Worm (Caenorhabditis elegans) whole organism, early embryonic: ENCODE measurements around the gene C15C8.5.
A peak's percentile ranks its signal among the peaks of the same experiment; 100 is the strongest.

Experiments
- B0310.2 ChIP-seq: sonication (generic microtip); optimal IDR thresholded peaks from 2 replicates; lab custom pipeline; 2016; ENCODE audit warnings: mild to moderate bottlenecking, missing genetic modification characterization, missing compliant biosample characterization
- F13C5.2 ChIP-seq: sonication (generic microtip); optimal IDR thresholded peaks from 2 replicates; lab custom pipeline; 2017; ENCODE audit warnings: mild to moderate bottlenecking, missing genetic modification characterization, inconsistent platforms, missing compliant biosample characterization
- aly-1 ChIP-seq: sonication (generic microtip); optimal IDR thresholded peaks from 2 replicates; lab custom pipeline; 2016; ENCODE audit warnings: missing genetic modification characterization, missing compliant biosample characterization
- ama-1 ChIP-seq: fragments of 150-350 bp; optimal IDR thresholded peaks from 2 replicates; lab custom pipeline; 2014
- ceh-13 ChIP-seq: fragments of 200-800 bp; sonication (Bioruptor generic); optimal IDR thresholded peaks from 2 replicates; lab custom pipeline; 2018; ENCODE audit warnings: mild to moderate bottlenecking, missing genetic modification characterization, missing compliant biosample characterization
- ceh-36 ChIP-seq: sonication (generic microtip); optimal IDR thresholded peaks from 2 replicates; lab custom pipeline; 2016; ENCODE audit warnings: missing genetic modification characterization, inconsistent platforms, missing compliant biosample characterization
- ets-7 ChIP-seq: sonication (generic microtip); optimal IDR thresholded peaks from 2 replicates; lab custom pipeline; 2016; ENCODE audit warnings: missing genotype, missing genetic modification characterization, missing compliant biosample characterization
- flt-1 ChIP-seq: fragments of 200-800 bp; sonication (Bioruptor generic); IDR thresholded peaks from 2 replicates; pipeline ENCODE4 v1.3.6; 2022; ENCODE audit warnings: missing genetic modification characterization, missing compliant biosample characterization
- hmbx-1 ChIP-seq: sonication (generic microtip); optimal IDR thresholded peaks from 2 replicates; lab custom pipeline; 2016; ENCODE audit warnings: mild to moderate bottlenecking, missing genetic modification characterization, missing compliant biosample characterization
- hmg-4 ChIP-seq: fragments of 200-800 bp; sonication (Bioruptor generic); optimal IDR thresholded peaks from 2 replicates; lab custom pipeline; 2018; ENCODE audit warnings: mild to moderate bottlenecking, missing genetic modification characterization, missing compliant biosample characterization
- hnd-1 ChIP-seq: sonication (generic microtip); optimal IDR thresholded peaks from 2 replicates; lab custom pipeline; 2016; ENCODE audit warnings: missing genetic modification characterization, missing compliant biosample characterization
- pes-1 ChIP-seq: fragments of 200-800 bp; sonication (Bioruptor generic); IDR thresholded peaks from 2 replicates; pipeline ENCODE4 v1.3.6; 2022; ENCODE audit warnings: missing genetic modification reagents, missing genetic modification characterization, missing compliant biosample characterization
- scrt-1 ChIP-seq: fragments of 200-800 bp; sonication (Bioruptor generic); IDR thresholded peaks from 2 replicates; pipeline ENCODE4 v1.3.6; 2022; ENCODE audit warnings: missing genetic modification characterization, missing compliant biosample characterization
- sea-1 ChIP-seq: fragments of 200-800 bp; sonication (Bioruptor generic); conservative IDR thresholded peaks from 2 replicates; pipeline ENCODE4 v1.3.6; 2022; ENCODE audit warnings: missing genetic modification characterization, missing compliant biosample characterization
- tbx-11 ChIP-seq: fragments of 200-800 bp; sonication (Bioruptor generic); IDR thresholded peaks from 2 replicates; pipeline ENCODE4 v1.3.6; 2022; ENCODE audit warnings: missing genetic modification characterization, missing compliant biosample characterization
- tbx-37 ChIP-seq: fragments of 200-800 bp; sonication (Bioruptor generic); conservative IDR thresholded peaks from 2 replicates; pipeline ENCODE4 v1.3.6; 2022; ENCODE audit warnings: missing genetic modification reagents, missing genetic modification characterization, missing compliant biosample characterization
- tra-4 ChIP-seq: sonication (generic microtip); optimal IDR thresholded peaks from 2 replicates; lab custom pipeline; 2017; ENCODE audit warnings: missing genetic modification characterization, missing compliant biosample characterization

C15C8.5 gene

ce11 chrV:12728062-12728665 is 19.6 kb upstream of the C15C8.5 start, which contains the start of the genes rpl-28 and mrpl-49:
rpl-28 (minus strand) TSS chrV:12728112.
mrpl-49 (plus strand) TSS chrV:12728631.
- TF ChIP-seq F13C5.2 (tag; lab: Kevin White, UChicago): peak; percentile 33
- no peak for TF ChIP-seq sea-1

- TF ChIP-seq scrt-1 (no peak), tbx-37 (GFP tag; lab: Robert Waterston, UW) (no peak), pes-1 (GFP tag; lab: Robert Waterston, UW) (no peak), hnd-1 (no peak), flt-1 (GFP tag; lab: Robert Waterston, UW) (no peak), sea-1 (no peak), ama-1 (lab: Kevin White, UChicago) (no peak), hmg-4 (GFP tag; lab: Kevin White, UChicago) (no peak), F13C5.2 (tag; lab: Kevin White, UChicago) (no peak), ceh-36 (no peak), tbx-11 (no peak), tra-4 (no peak)
Measured at ce11 chrV:12729220-12729619, 18.6 kb upstream of the C15C8.5 start, which contains the start of gene R11D1.10. R11D1.10 (plus strand) TSS chrV:12729520.

- TF ChIP-seq ceh-13 (GFP tag; lab: Kevin White, UChicago) (no peak), pes-1 (GFP tag; lab: Robert Waterston, UW) (no peak), hnd-1 (no peak), tbx-11 (no peak), B0310.2 (no peak), tra-4 (no peak), ets-7 (tag; lab: Kevin White, UChicago) (no peak), ceh-36 (no peak)
Measured at ce11 chrV:12732734-12733133, 15.1 kb upstream of the C15C8.5 start.

- TF ChIP-seq tra-4 (no peak), hmbx-1 (tag; lab: Kevin White, UChicago) (no peak), scrt-1 (no peak), aly-1 (tag; lab: Kevin White, UChicago) (no peak), flt-1 (GFP tag; lab: Robert Waterston, UW) (no peak)
Measured at ce11 chrV:12733465-12734248, 14.2 kb upstream of the C15C8.5 start, which contains the start of the genes dhs-21 and xbx-9. dhs-21 (minus strand) TSS chrV:12733645. xbx-9 (plus strand) TSS chrV:12734198.

- no peak for TF ChIP-seq B0310.2
Measured at ce11 chrV:12736166-12736753, 11.5 kb upstream of the C15C8.5 start, which contains the start of gene cky-1. cky-1 (plus strand) TSS chrV:12736703.

- TF ChIP-seq ceh-13 (GFP tag; lab: Kevin White, UChicago): no peak
- TF ChIP-seq ets-7 (tag; lab: Kevin White, UChicago): no peak
- TF ChIP-seq ceh-36: no peak
- TF ChIP-seq tbx-11: no peak
- no peak for TF ChIP-seq flt-1 (GFP tag; lab: Robert Waterston, UW)
Measured at ce11 chrV:12741684-12742083, 6.1 kb upstream of the C15C8.5 start, which contains the start of gene hrg-7. hrg-7 (plus strand) TSS chrV:12742041.

ce11 chrV:12743778-12744502 is 3.9 kb upstream of the C15C8.5 start:
- TF ChIP-seq hnd-1: no peak
- TF ChIP-seq F13C5.2 (tag; lab: Kevin White, UChicago): no peak
- no peak for TF ChIP-seq ets-7 (tag; lab: Kevin White, UChicago)
- no peak for TF ChIP-seq tbx-11

- no peak for TF ChIP-seq tra-4
- no peak for TF ChIP-seq scrt-1
- no peak for TF ChIP-seq F13C5.2 (tag; lab: Kevin White, UChicago)
- no peak for TF ChIP-seq aly-1 (tag; lab: Kevin White, UChicago)
- TF ChIP-seq ceh-13 (GFP tag; lab: Kevin White, UChicago): no peak
- no peak for TF ChIP-seq ceh-36
- no peak for TF ChIP-seq hmbx-1 (tag; lab: Kevin White, UChicago)
- no peak for TF ChIP-seq pes-1 (GFP tag; lab: Robert Waterston, UW)
- no peak for TF ChIP-seq tbx-37 (GFP tag; lab: Robert Waterston, UW)
- TF ChIP-seq B0310.2: no peak
- no peak for TF ChIP-seq ets-7 (tag; lab: Kevin White, UChicago)
- no peak for TF ChIP-seq flt-1 (GFP tag; lab: Robert Waterston, UW)
- no peak for TF ChIP-seq hmg-4 (GFP tag; lab: Kevin White, UChicago)
- no peak for TF ChIP-seq hnd-1
- TF ChIP-seq tbx-11: no peak
- TF ChIP-seq sea-1: no peak
- no peak for TF ChIP-seq ama-1 (lab: Kevin White, UChicago)
Measured at ce11 chrV:12744979-12745378, 2.8 kb upstream of the C15C8.5 start, which contains the start of gene C15C8.7. C15C8.7 (minus strand) TSS chrV:12745050.
